Worm (Caenorhabditis elegans) whole organism, young adult: ENCODE data around the gene tin-9.2.

Source experiments
- T07F8.4 ChIP-seq: sonication (generic microtip); optimal IDR thresholded peaks from 2 replicates; lab custom pipeline; 2016; ENCODE audit warnings: mild to moderate bottlenecking, missing genetic modification characterization, moderate library complexity, missing compliant biosample characterization
- Y79H2A.3 ChIP-seq: fragments of 200-800 bp; sonication (Bioruptor generic); conservative IDR thresholded peaks from 2 replicates; pipeline ENCODE4 v1.3.6; 2022; ENCODE audit warnings: missing genetic modification reagents, missing genetic modification characterization, missing compliant biosample characterization
- akir-1 ChIP-seq: fragments of 200-800 bp; sonication (Bioruptor generic); optimal IDR thresholded peaks from 2 replicates; lab custom pipeline; 2018; ENCODE audit warnings: mild to moderate bottlenecking, missing genetic modification characterization, moderate library complexity, missing compliant biosample characterization
- ama-1 ChIP-seq, 3 experiments: fragments of 150-350 bp in 1 of 3; sonication (generic microtip) in 2 of 3; optimal IDR thresholded peaks; 2 replicates each; lab custom pipeline; 2014 to 2018; ENCODE audit warnings: missing biosample characterization in 2 of 3, missing genetic modification characterization in 2 of 3, missing genetic modification reagents in 2 of 3
- ceh-100 ChIP-seq: fragments of 200-800 bp; sonication (Bioruptor generic); IDR thresholded peaks from 2 replicates; pipeline ENCODE4 v1.3.6; 2022; ENCODE audit warnings: missing genetic modification reagents, missing genetic modification characterization, missing compliant biosample characterization
- efl-1 ChIP-seq: fragments of 150-350 bp; optimal IDR thresholded peaks from 2 replicates; lab custom pipeline; 2014; ENCODE audit warnings: missing biosample characterization, missing genetic modification reagents, missing genetic modification characterization
- nfya-1 ChIP-seq: sonication (generic microtip); optimal IDR thresholded peaks from 2 replicates; lab custom pipeline; 2017; ENCODE audit warnings: antibody characterized with exemption, missing compliant biosample characterization, missing genetic modification characterization, borderline replicate concordance; ENCODE audit not compliant: insufficient read depth
- nfyb-1 ChIP-seq: fragments of 200-800 bp; sonication (Bioruptor generic); IDR thresholded peaks from 2 replicates; pipeline ENCODE4 v1.3.6; 2022; ENCODE audit warnings: missing genetic modification reagents, missing genetic modification characterization, missing compliant biosample characterization
- sea-2 ChIP-seq: fragments of 200-800 bp; sonication (Bioruptor generic); IDR thresholded peaks from 2 replicates; pipeline ENCODE4 v1.3.6; 2022; ENCODE audit warnings: missing genetic modification characterization, missing compliant biosample characterization
- snpc-4 ChIP-seq, 5 experiments: fragments of 150-350 bp in 1 of 5; sonication (generic microtip) in 4 of 5; optimal IDR thresholded peaks; 2 replicates each; lab custom pipeline; 2014 to 2018; ENCODE audit warnings: missing genetic modification characterization in 5 of 5, missing biosample characterization in 3 of 5, antibody characterized with exemption in 2 of 5, mild to moderate bottlenecking in 2 of 5, missing compliant biosample characterization in 2 of 5, missing genotype in 2 of 5, moderate library complexity in 2 of 5, missing genetic modification reagents in 1 of 5
- unc-62 ChIP-seq: fragments of 150-350 bp; optimal IDR thresholded peaks from 2 replicates; lab custom pipeline; 2014; ENCODE audit warnings: missing biosample characterization, missing genetic modification reagents, missing genetic modification characterization
- ztf-18 ChIP-seq: sonication (generic microtip); optimal IDR thresholded peaks from 2 replicates; lab custom pipeline; 2016; ENCODE audit warnings: missing genotype, mild to moderate bottlenecking, missing genetic modification characterization, missing compliant biosample characterization

DNA sequence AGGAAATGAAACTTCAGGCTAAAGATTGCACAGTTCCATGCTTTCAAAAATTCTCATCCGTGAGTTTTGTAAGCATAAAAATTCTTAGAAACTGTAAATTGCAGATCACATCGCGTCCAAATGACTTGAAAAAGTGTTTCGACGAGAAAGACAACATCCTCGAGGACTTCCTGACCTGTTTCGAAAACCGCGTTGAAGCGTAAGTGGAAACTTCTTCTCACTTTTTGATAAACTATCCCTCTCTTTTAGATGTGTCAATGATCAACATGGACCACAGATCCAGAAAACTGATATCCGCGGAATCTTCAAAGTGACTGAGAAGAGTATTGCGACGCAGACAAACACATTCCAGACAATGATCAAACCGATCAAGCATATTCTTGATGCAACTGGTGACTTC is 17.9 kb upstream of the tin-9.2 start:
- TF ChIP-seq akir-1 (GFP tag; lab: Kevin White, UChicago) (no peak), sea-2 (no peak), nfya-1 (tag; lab: Kevin White, UChicago) (no peak), Y79H2A.3 (GFP tag; lab: Robert Waterston, UW) (no peak), snpc-4 (GFP tag; optimal IDR thresholded peaks at IDR 0.05; lab: Kevin White, UChicago) (no peak), snpc-4 (tag; optimal IDR thresholded peaks at IDR 0.05; lab: Kevin White, UChicago) (no peak), unc-62 (GFP tag; lab: Kevin White, UChicago) (no peak), ama-1 (optimal IDR thresholded peaks at IDR 0.05; lab: Kevin White, UChicago) (peak; percentile 31), ama-1 (GFP tag; optimal IDR thresholded peaks at IDR 0.05; lab: Kevin White, UChicago) (no peak), T07F8.4 (tag; lab: Kevin White, UChicago) (no peak), nfyb-1 (GFP tag; lab: Robert Waterston, UW) (no peak), ceh-100 (GFP tag; lab: Robert Waterston, UW) (no peak), ztf-18 (tag; lab: Kevin White, UChicago) (no peak), efl-1 (no peak)
